Fruit fly (Drosophila melanogaster): ENCODE measurements around the gene Yp3.
A peak's percentile ranks its signal among the peaks of the same experiment; 100 is the strongest.

Gene Yp3

DNA sequence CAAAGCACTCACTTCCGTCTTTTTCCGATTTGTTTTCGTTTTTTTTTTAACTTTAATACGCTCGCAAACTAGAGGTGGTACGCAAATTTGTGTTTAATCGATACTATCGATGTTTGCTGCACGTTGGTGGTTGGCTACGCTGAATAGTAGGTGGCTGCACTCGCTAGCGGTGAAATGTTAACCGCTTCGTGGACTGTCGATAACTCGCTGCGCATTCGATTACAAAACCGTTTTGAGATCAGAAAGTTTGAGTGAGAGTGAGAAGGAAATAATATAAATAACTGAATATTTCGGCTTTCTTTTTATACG lies 23.2 kb upstream of the Yp3 start, which contains the start of gene g (continued):
- TF ChIP-seq Med (GFP tag) (peak; percentile 90), CG2129 (GFP tag; IDR thresholded peaks at IDR 0.05; ENCODE audit: partially characterized antibody) (peak; percentile 74), emc (GFP tag; optimal IDR thresholded peaks at IDR 0.05) (no peak), MBD-R2 (GFP tag; IDR thresholded peaks at IDR 0.05) (peak; percentile 68), CoRest (tag; optimal IDR thresholded peaks at IDR 0.05) (no peak), vvl (GFP tag; IDR thresholded peaks at IDR 0.05) (no peak), Deaf1 (tag; optimal IDR thresholded peaks at IDR 0.05) (no peak), dmrt11E (tag; optimal IDR thresholded peaks at IDR 0.05) (no peak), Rx (GFP tag; IDR thresholded peaks at IDR 0.05) (no peak), Hr78 (GFP tag; optimal IDR thresholded peaks at IDR 0.05) (no peak), HLH3B (GFP tag; IDR thresholded peaks at IDR 0.05) (no peak), CG10979 (tag; optimal IDR thresholded peaks at IDR 0.05) (no peak), HmgZ (tag; optimal IDR thresholded peaks at IDR 0.05) (peak; percentile 53), Doc3 (GFP tag; IDR thresholded peaks at IDR 0.05; ENCODE audit: partially characterized antibody) (peak; percentile 76), dysf (GFP tag; IDR thresholded peaks at IDR 0.05) (no peak), ems (GFP tag; optimal IDR thresholded peaks at IDR 0.05) (no peak), ato (GFP tag; IDR thresholded peaks at IDR 0.05; ENCODE audit: partially characterized antibody) (peak; percentile 86), dan (GFP tag; IDR thresholded peaks at IDR 0.05) (no peak), CG2116 (GFP tag; optimal IDR thresholded peaks at IDR 0.05) (peak; percentile 65), Mad (GFP tag; optimal IDR thresholded peaks at IDR 0.05) (peak; percentile 1), vfl (GFP tag; optimal IDR thresholded peaks at IDR 0.05) (no peak), CG16813 (GFP tag; IDR thresholded peaks at IDR 0.05; ENCODE audit: partially characterized antibody) (peak; percentile 89), CG12659 (GFP tag; optimal IDR thresholded peaks at IDR 0.05) (peak; percentile 49), CG32772 (GFP tag; IDR thresholded peaks at IDR 0.05) (peak; percentile 17; the same call in 1 of the 2 replicates), Scr (GFP tag; IDR thresholded peaks at IDR 0.05; ENCODE audit: partially characterized antibody) (peak; percentile 88), CG7963 (GFP tag; IDR thresholded peaks at IDR 0.05; ENCODE audit: partially characterized antibody) (peak; percentile 80), E2f2 (GFP tag; IDR thresholded peaks at IDR 0.05) (peak; percentile 70), Antp (GFP tag; optimal IDR thresholded peaks at IDR 0.05) (no peak), chinmo (GFP tag; IDR thresholded peaks at IDR 0.05; ENCODE audit: partially characterized antibody) (peak; percentile 85; the same call in 3 of the 4 replicates), CHES-1-like (GFP tag; optimal IDR thresholded peaks at IDR 0.05) (peak; percentile 46), sens-2 (GFP tag; IDR thresholded peaks at IDR 0.05) (no peak), pita (GFP tag; optimal IDR thresholded peaks at IDR 0.05) (peak; percentile 74), fru (optimal IDR thresholded peaks at IDR 0.05) (no peak), NFAT (GFP tag; IDR thresholded peaks at IDR 0.05) (no peak), Dip2 (GFP tag; IDR thresholded peaks at IDR 0.05) (no peak), zen2 (GFP tag; IDR thresholded peaks at IDR 0.05; ENCODE audit: partially characterized antibody) (peak; percentile 52; the same call in 1 of the 3 replicates), corto (GFP tag; optimal IDR thresholded peaks at IDR 0.05) (no peak), Myb (GFP tag; optimal IDR thresholded peaks at IDR 0.05) (peak; percentile 91), ssp (GFP tag; IDR thresholded peaks at IDR 0.05) (peak; percentile 22; the same call in 1 of the 2 replicates), hb (GFP tag; IDR thresholded peaks at IDR 0.05; ENCODE audit: partially characterized antibody) (peak; percentile 87), B-H1 (GFP tag; IDR thresholded peaks at IDR 0.05) (no peak), caup (GFP tag; optimal IDR thresholded peaks at IDR 0.05; ENCODE audit: severe bottlenecking) (no peak), Sin3A (optimal IDR thresholded peaks at IDR 0.05) (peak; percentile 69), lbe (GFP tag; optimal IDR thresholded peaks at IDR 0.05) (peak; percentile 4), ERR (GFP tag; optimal IDR thresholded peaks at IDR 0.05) (peak; percentile 8), MESR4 (GFP tag; optimal IDR thresholded peaks at IDR 0.05) (no peak), Dbx (GFP tag; IDR thresholded peaks at IDR 0.05) (no peak), Xbp1 (GFP tag; optimal IDR thresholded peaks at IDR 0.05) (no peak), HLH4C (GFP tag; IDR thresholded peaks at IDR 0.05; ENCODE audit: partially characterized antibody) (peak; percentile 84), CG42726 (GFP tag; IDR thresholded peaks at IDR 0.05; ENCODE audit: partially characterized antibody) (peak; percentile 88), NK7.1 (GFP tag; optimal IDR thresholded peaks at IDR 0.05) (no peak)
